Worm (Caenorhabditis elegans) whole organism, L3 larva: ENCODE results near the gene T24D5.3.

Source experiments
- R02D3.7 ChIP-seq: fragments of 150-350 bp; optimal IDR thresholded peaks from 2 replicates; lab custom pipeline; 2014; ENCODE audit warnings: missing biosample characterization, missing genetic modification characterization
- ZK546.5 ChIP-seq: sonication (generic microtip); optimal IDR thresholded peaks from 2 replicates; lab custom pipeline; 2017; ENCODE audit warnings: missing biosample characterization, missing genetic modification characterization
- aly-2 ChIP-seq: fragments of 150-350 bp; optimal IDR thresholded peaks from 2 replicates; lab custom pipeline; 2014; ENCODE audit warnings: missing biosample characterization, missing genetic modification characterization
- ama-1 ChIP-seq: fragments of 150-350 bp; optimal IDR thresholded peaks from 2 replicates; lab custom pipeline; 2018
- ceh-82 ChIP-seq: fragments of 150-350 bp; optimal IDR thresholded peaks from 2 replicates; lab custom pipeline; 2014; ENCODE audit warnings: missing biosample characterization, missing genetic modification characterization
- ceh-9 ChIP-seq: sonication (generic microtip); optimal IDR thresholded peaks from 2 replicates; lab custom pipeline; 2018; ENCODE audit warnings: missing biosample characterization, missing genetic modification characterization
- daf-12 ChIP-seq: fragments of 150-350 bp; optimal IDR thresholded peaks from 2 replicates; lab custom pipeline; 2014; ENCODE audit warnings: missing biosample characterization, missing genetic modification reagents, missing genetic modification characterization
- egl-27 ChIP-seq: sonication (generic microtip); optimal IDR thresholded peaks from 4 replicates; lab custom pipeline; 2017; ENCODE audit warnings: missing biosample characterization, missing genetic modification reagents, missing genetic modification characterization
- egl-5 ChIP-seq: fragments of 150-350 bp; optimal IDR thresholded peaks from 2 replicates; lab custom pipeline; 2017; ENCODE audit warnings: missing biosample characterization, missing genetic modification reagents, missing genetic modification characterization, inconsistent platforms
- elt-1 ChIP-seq: fragments of 150-350 bp; optimal IDR thresholded peaks from 2 replicates; lab custom pipeline; 2014; ENCODE audit warnings: missing biosample characterization, missing genetic modification characterization
- elt-2 ChIP-seq: sonication (generic microtip); optimal IDR thresholded peaks from 2 replicates; lab custom pipeline; 2016; ENCODE audit warnings: missing genetic modification reagents, mild to moderate bottlenecking, missing genetic modification characterization, missing compliant biosample characterization
- elt-3 ChIP-seq, 3 experiments: fragments of 150-350 bp in 1 of 3; sonication (generic microtip) in 2 of 3; optimal IDR thresholded peaks; 2 replicates in 2 of 3; 4 replicates in 1 of 3; lab custom pipeline; 2014 to 2017; ENCODE audit warnings: missing biosample characterization in 3 of 3, missing genetic modification characterization in 3 of 3
- eor-1 ChIP-seq, 2 experiments: fragments of 150-350 bp; optimal IDR thresholded peaks; 2 replicates each; lab custom pipeline; 2014 to 2018; ENCODE audit warnings: missing biosample characterization in 2 of 2, missing genetic modification characterization in 2 of 2
- fos-1 ChIP-seq: fragments of 150-350 bp; optimal IDR thresholded peaks from 2 replicates; lab custom pipeline; 2014; ENCODE audit warnings: missing biosample characterization, missing genetic modification characterization
- jun-1 ChIP-seq: fragments of 150-350 bp; optimal IDR thresholded peaks from 2 replicates; lab custom pipeline; 2014; ENCODE audit warnings: missing biosample characterization, missing genetic modification reagents, missing genetic modification characterization
- lin-15B ChIP-seq: fragments of 150-350 bp; optimal IDR thresholded peaks from 2 replicates; lab custom pipeline; 2014; ENCODE audit warnings: missing biosample characterization, missing genetic modification characterization
- lin-39 ChIP-seq: fragments of 150-350 bp; optimal IDR thresholded peaks from 2 replicates; lab custom pipeline; 2018; ENCODE audit warnings: missing biosample characterization, missing genetic modification reagents, missing genetic modification characterization
- mdl-1 ChIP-seq: fragments of 150-350 bp; optimal IDR thresholded peaks from 2 replicates; lab custom pipeline; 2014; ENCODE audit warnings: missing biosample characterization, missing genetic modification characterization
- mml-1 ChIP-seq: fragments of 150-350 bp; sonication (generic microtip); optimal IDR thresholded peaks from 3 replicates; lab custom pipeline; 2014; ENCODE audit warnings: missing biosample characterization, missing genetic modification characterization
- nfya-1 ChIP-seq: sonication (generic microtip); optimal IDR thresholded peaks from 2 replicates; lab custom pipeline; 2017; ENCODE audit warnings: missing genetic modification characterization, mild to moderate bottlenecking, missing compliant biosample characterization, antibody characterized with exemption, moderate library complexity; ENCODE audit not compliant: insufficient read depth
- nhr-11 ChIP-seq: fragments of 150-350 bp; optimal IDR thresholded peaks from 2 replicates; lab custom pipeline; 2014; ENCODE audit warnings: missing biosample characterization, missing genetic modification characterization
- nhr-23 ChIP-seq: fragments of 150-350 bp; optimal IDR thresholded peaks from 2 replicates; lab custom pipeline; 2014; ENCODE audit warnings: missing biosample characterization, missing genetic modification reagents, missing genetic modification characterization
- nhr-237 ChIP-seq: fragments of 150-350 bp; optimal IDR thresholded peaks from 2 replicates; lab custom pipeline; 2014; ENCODE audit warnings: missing biosample characterization, missing genetic modification characterization
- nhr-25 ChIP-seq: sonication (generic microtip); optimal IDR thresholded peaks from 2 replicates; lab custom pipeline; 2017; ENCODE audit warnings: missing biosample characterization, missing genetic modification characterization
- nhr-28 ChIP-seq: fragments of 150-350 bp; optimal IDR thresholded peaks from 2 replicates; lab custom pipeline; 2014; ENCODE audit warnings: missing biosample characterization, missing genetic modification characterization
- nhr-77 ChIP-seq: fragments of 150-350 bp; optimal IDR thresholded peaks from 2 replicates; lab custom pipeline; 2014; ENCODE audit warnings: missing biosample characterization, missing genetic modification characterization
- pha-4 ChIP-seq: fragments of 150-350 bp; optimal IDR thresholded peaks from 2 replicates; lab custom pipeline; 2014; ENCODE audit warnings: missing biosample characterization, missing genetic modification reagents, missing genetic modification characterization
- pqm-1 ChIP-seq: fragments of 150-350 bp; optimal IDR thresholded peaks from 2 replicates; lab custom pipeline; 2017; ENCODE audit warnings: missing biosample characterization, missing genetic modification characterization, inconsistent platforms
- skn-1 ChIP-seq: fragments of 150-350 bp; optimal IDR thresholded peaks from 2 replicates; lab custom pipeline; 2014; ENCODE audit warnings: missing biosample characterization, missing genetic modification characterization
- snpc-4 ChIP-seq: fragments of 150-350 bp; optimal IDR thresholded peaks from 2 replicates; lab custom pipeline; 2014; ENCODE audit warnings: missing biosample characterization, missing genetic modification characterization
- unc-62 ChIP-seq: fragments of 150-350 bp; sonication (generic microtip); optimal IDR thresholded peaks from 4 replicates; lab custom pipeline; 2014; ENCODE audit warnings: missing biosample characterization, missing genetic modification reagents, missing genetic modification characterization
- zag-1 ChIP-seq: fragments of 150-350 bp; optimal IDR thresholded peaks from 2 replicates; lab custom pipeline; 2014; ENCODE audit warnings: missing biosample characterization, missing genetic modification characterization
- ztf-11 ChIP-seq: fragments of 150-350 bp; optimal IDR thresholded peaks from 2 replicates; lab custom pipeline; 2014; ENCODE audit warnings: missing biosample characterization, missing genetic modification characterization
- ztf-4 ChIP-seq: fragments of 150-350 bp; optimal IDR thresholded peaks from 2 replicates; lab custom pipeline; 2014; ENCODE audit warnings: missing biosample characterization, missing genetic modification characterization

The T24D5.3 gene

DNA sequence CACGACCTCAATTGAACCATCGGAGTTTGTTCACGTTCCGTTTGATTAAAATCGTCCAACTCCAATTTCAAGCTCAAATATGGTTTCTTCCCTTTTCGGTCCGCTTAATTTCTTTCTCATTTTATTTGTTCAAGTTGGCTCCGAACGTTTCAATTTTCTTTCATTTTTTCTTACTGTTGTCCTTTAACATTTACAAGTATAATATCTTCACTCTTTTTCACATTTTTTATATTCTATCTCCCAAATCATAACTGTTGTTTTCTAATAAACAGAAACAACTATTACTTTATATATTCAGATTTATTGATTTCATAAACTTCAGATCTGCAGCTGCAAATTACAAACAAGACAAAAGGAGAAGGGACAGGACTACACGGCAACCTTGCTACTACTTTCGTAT, 3.6 kb downstream of the T24D5.3 start:
- no peak for TF ChIP-seq nhr-77 (tag; lab: Kevin White, UChicago)
- no peak for TF ChIP-seq elt-1 (tag; lab: Kevin White, UChicago)
- TF ChIP-seq daf-12, result no peak
- no peak for TF ChIP-seq nhr-25
- TF ChIP-seq ztf-11, result no peak
- no peak for TF ChIP-seq zag-1
- TF ChIP-seq, all 47 proteins: peak for 0

DNA sequence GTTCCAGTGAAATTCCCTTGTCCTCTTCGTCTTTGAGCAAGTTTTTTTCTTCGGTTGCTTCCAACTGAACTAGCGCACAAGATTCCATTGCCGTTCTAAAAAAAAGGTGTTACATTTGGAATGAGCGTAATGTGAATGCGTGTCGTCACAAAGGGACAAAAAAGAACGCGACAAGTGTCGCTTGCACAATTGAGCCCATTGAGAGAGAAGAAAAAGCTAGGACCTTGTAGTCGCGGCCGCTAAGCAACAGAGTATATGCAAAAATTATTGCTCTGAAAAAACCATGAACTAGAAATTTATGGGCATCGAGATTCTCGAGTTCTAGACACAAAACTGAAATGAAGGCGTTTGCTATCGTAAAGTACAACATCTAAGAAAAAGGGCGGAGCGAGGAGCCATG, 6.5 kb downstream of the T24D5.3 start, which contains the start of gene T24D5.2:
TSS of gene T24D5.2 (minus strand) at position 101 of the 400 bp plus-strand sequence.
- TF ChIP-seq snpc-4 (tag; lab: Kevin White, UChicago), result no peak
- no peak for TF ChIP-seq zag-1
- no peak for TF ChIP-seq lin-15B (tag; lab: Kevin White, UChicago)
- no peak for TF ChIP-seq elt-3 (tag; optimal IDR thresholded peaks at IDR 0.05; lab: Kevin White, UChicago)
- TF ChIP-seq nhr-11, result no peak

DNA sequence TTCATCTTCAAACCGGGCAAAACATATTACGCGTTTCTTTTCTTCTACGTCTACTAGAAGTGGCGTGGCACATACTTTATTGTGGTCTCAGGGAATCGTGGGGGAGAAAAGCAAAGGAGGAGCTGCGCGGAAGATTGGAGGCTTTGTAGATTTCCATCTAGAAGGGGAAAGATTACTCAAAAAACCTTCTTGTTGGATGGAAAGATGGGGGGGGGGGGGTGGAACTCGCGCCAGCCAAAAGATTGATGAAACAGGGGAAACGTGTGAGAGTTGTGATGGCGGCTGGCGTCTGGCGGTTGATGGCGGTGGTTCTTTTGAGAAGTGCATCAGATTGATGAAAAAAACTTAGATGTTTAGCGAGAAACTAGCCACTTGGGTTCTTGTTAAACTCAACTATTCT, 9.6 kb downstream of the T24D5.3 start:
- peak; percentile 16 for TF ChIP-seq nfya-1
- peak; percentile 30 for TF ChIP-seq lin-39 (tag; lab: Kevin White, UChicago)
- peak; percentile 52 for TF ChIP-seq elt-1 (tag; lab: Kevin White, UChicago)
- TF ChIP-seq ZK546.5 (tag; lab: Kevin White, UChicago), result no peak

DNA sequence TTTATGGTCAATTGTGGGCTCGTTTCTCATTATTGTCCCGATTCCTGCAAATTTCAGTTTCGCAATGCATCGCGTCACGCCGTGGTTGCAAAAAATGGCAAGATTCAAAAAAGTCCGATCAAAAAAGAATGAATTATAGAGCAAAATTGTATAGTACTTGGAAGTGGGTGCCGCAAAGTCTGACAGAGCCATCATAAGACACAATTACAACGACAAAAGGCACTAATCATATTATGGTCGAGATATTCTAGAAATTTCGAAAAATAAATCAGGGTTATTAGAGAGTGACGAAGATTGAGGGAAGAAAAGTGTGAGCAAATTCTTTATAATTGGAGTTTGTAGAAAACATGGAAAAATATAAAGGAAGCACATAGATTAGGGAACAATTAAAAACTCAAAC, 15.3 kb downstream of the T24D5.3 start:
- TF ChIP-seq pha-4 (tag; lab: Kevin White, UChicago), result no peak
- TF ChIP-seq elt-1 (tag; lab: Kevin White, UChicago), result no peak
- no peak for TF ChIP-seq zag-1
- no peak for TF ChIP-seq nhr-237 (tag; lab: Kevin White, UChicago)
- TF ChIP-seq nhr-11, result no peak
- TF ChIP-seq egl-5 (tag; lab: Kevin White, UChicago), result no peak
- TF ChIP-seq mml-1, result no peak
- no peak for TF ChIP-seq nhr-28 (tag; lab: Kevin White, UChicago)
- no peak for TF ChIP-seq nfya-1
- TF ChIP-seq ceh-9 (tag; lab: Kevin White, UChicago), result no peak
- no peak for TF ChIP-seq nhr-23 (tag; lab: Kevin White, UChicago)
- TF ChIP-seq aly-2 (tag; lab: Kevin White, UChicago), result no peak
- no peak for TF ChIP-seq mdl-1
- TF ChIP-seq ama-1 (lab: Kevin White, UChicago), result no peak
- TF ChIP-seq nhr-77 (tag; lab: Kevin White, UChicago), result no peak
- TF ChIP-seq jun-1 (tag; lab: Kevin White, UChicago), result no peak
- TF ChIP-seq eor-1 (tag; optimal IDR thresholded peaks at IDR 0.05; lab: Kevin White, UChicago), result no peak
- TF ChIP-seq unc-62 (GFP tag; lab: Kevin White, UChicago), result no peak
- TF ChIP-seq skn-1 (tag; lab: Kevin White, UChicago), result no peak

DNA sequence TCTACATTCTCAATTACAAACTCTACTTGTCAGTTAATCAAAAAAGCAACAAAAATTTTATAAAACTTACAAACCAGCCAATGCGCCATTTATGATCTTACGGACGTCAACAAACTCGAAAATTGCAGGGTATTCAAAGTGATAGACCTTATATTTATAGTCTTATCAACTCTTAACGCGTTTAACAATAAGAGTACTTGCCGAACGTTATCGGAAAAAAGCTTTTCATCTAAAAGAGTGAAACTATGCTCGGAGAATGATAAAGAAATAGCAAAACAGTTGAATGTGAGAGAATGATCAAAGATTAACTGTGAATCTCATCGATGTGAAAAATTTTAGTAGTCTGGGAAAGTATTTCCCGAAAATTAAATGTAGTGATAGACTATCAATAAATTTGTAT, 16.1 kb downstream of the T24D5.3 start:
- TF ChIP-seq pqm-1 (peak; percentile 45), ztf-11 (no peak), aly-2 (tag; lab: Kevin White, UChicago) (no peak), elt-2 (peak; percentile 73)

DNA sequence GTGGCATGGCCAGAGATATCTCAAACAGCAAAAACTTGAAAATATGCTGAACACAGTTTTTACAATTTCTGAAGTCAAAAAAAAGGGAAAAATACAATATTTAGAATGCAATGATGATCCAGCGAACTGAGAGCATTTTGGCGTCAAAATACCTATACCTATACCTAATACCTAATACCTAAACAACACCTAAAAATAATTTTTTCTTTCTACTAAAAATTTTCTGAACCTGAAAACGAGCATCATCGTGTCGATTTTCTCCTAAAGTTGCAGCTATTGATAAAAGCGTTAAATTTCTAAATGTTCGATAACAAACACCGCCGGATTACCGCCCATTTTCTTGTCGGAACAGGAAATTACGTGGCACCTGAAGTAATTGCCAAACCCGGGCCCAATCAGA, 17.0 kb downstream of the T24D5.3 start, which contains the start of gene T24D5.4:
TSS of gene T24D5.4 (plus strand) at position 301 of the 400 bp plus-strand sequence.
- TF ChIP-seq elt-1 (tag; lab: Kevin White, UChicago) (no peak), zag-1 (no peak), ceh-82 (tag; lab: Kevin White, UChicago) (no peak), ZK546.5 (tag; lab: Kevin White, UChicago) (no peak), egl-27 (tag; lab: Kevin White, UChicago) (no peak), daf-12 (no peak), elt-3 (tag; optimal IDR thresholded peaks at IDR 0.05; lab: Kevin White, UChicago) (no peak), R02D3.7 (no peak)
- TF ChIP-seq, all 47 proteins: peak for 0

DNA sequence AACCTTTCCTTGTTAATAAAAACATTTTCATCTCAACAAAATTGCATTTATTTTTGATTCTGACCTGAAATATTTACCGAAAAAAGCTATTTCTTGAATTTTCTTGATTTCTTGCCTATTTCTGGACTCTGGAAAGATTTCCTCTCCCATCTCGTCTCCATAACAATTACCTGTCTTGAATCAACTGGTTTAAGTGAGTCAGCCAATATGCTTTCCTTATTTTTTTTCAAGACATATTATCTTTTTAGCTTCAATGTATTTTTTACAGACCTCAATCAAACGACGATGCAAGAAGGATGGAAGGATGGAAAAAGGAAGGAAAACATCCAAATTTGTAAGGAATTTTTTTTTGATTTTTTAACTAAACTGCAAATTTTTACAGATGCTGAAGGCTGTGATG, 22.7 kb downstream of the T24D5.3 start:
- TF ChIP-seq fos-1 (no peak), snpc-4 (tag; lab: Kevin White, UChicago) (no peak), ztf-4 (tag; lab: Kevin White, UChicago) (no peak), ZK546.5 (tag; lab: Kevin White, UChicago) (no peak), pha-4 (tag; lab: Kevin White, UChicago) (no peak), lin-15B (tag; lab: Kevin White, UChicago) (no peak), skn-1 (tag; lab: Kevin White, UChicago) (no peak), nhr-25 (no peak)
